Worm (Caenorhabditis elegans): ENCODE measurements around the gene C34F6.7.

Gene C34F6.7

ce11 chrX:11215420-11216050, at the start of gene C34F6.7, which contains the start of gene idh-2:
C34F6.7 (minus strand) TSS chrX:11215470.
idh-2 (plus strand) TSS chrX:11216000.
- TF ChIP-seq nhr-28 (tag; optimal IDR thresholded peaks at IDR 0.05) (peak; percentile 70), snpc-4 (tag; optimal IDR thresholded peaks at IDR 0.05) (no peak), zfp-2 (tag; optimal IDR thresholded peaks at IDR 0.05) (no peak), nhr-48 (tag; optimal IDR thresholded peaks at IDR 0.05) (peak; percentile 64), pqm-1 (tag; optimal IDR thresholded peaks at IDR 0.05) (peak; percentile 44), mep-1 (tag; optimal IDR thresholded peaks at IDR 0.05) (peak; percentile 42), ceh-20 (GFP tag; IDR thresholded peaks at IDR 0.05) (0 out of 2 replicates have a peak, but pooled peaks have one; percentile 32), lsy-2 (tag; optimal IDR thresholded peaks at IDR 0.05) (peak in 1 of 2 experiments; percentile 41), hlh-11 (tag; optimal IDR thresholded peaks at IDR 0.05) (peak; percentile 62), mxl-3 (GFP tag; optimal IDR thresholded peaks at IDR 0.05) (peak; percentile 20), lin-38 (GFP tag; IDR thresholded peaks at IDR 0.05) (no peak), mes-2 (tag; optimal IDR thresholded peaks at IDR 0.05; ENCODE audit: poor library complexity, severe bottlenecking) (peak; percentile 68), rbr-2 (tag; optimal IDR thresholded peaks at IDR 0.05) (peak; percentile 3), aha-1 (tag) (peak; percentile 63), lin-29 (GFP tag; IDR thresholded peaks at IDR 0.05) (no peak), hmg-1.1 (GFP tag; IDR thresholded peaks at IDR 0.05) (peak; percentile 60; the same call in 1 of the 2 replicates), saeg-2 (GFP tag; IDR thresholded peaks at IDR 0.05) (no peak), dve-1 (tag; optimal IDR thresholded peaks at IDR 0.05; ENCODE audit: insufficient read depth) (peak; percentile 3), Y75B8A.6 (GFP tag; IDR thresholded peaks at IDR 0.05) (no peak), dpl-1 (GFP tag; optimal IDR thresholded peaks at IDR 0.05) (peak; percentile 34), daf-16 (GFP tag; optimal IDR thresholded peaks at IDR 0.05) (no peak), daf-16 (tag; optimal IDR thresholded peaks at IDR 0.05) (peak; percentile 47), lin-1 (GFP tag; IDR thresholded peaks at IDR 0.05) (no peak), nhr-25 (tag; optimal IDR thresholded peaks at IDR 0.05; ENCODE audit: borderline replicate concordance, insufficient read depth) (peak; percentile 37), ces-1 (GFP tag; optimal IDR thresholded peaks at IDR 0.05) (no peak), dmd-6 (GFP tag; IDR thresholded peaks at IDR 0.05) (peak; percentile 35), mdl-1 (tag; optimal IDR thresholded peaks at IDR 0.05) (peak in 1 of 2 experiments; percentile 35), tra-1 (GFP tag; IDR thresholded peaks at IDR 0.05) (no peak), ZK337.2 (GFP tag; IDR thresholded peaks at IDR 0.05) (no peak), sdz-12 (GFP tag; optimal IDR thresholded peaks at IDR 0.05) (no peak), daf-12 (tag; optimal IDR thresholded peaks at IDR 0.05) (no peak), madf-9 (GFP tag; conservative IDR thresholded peaks at IDR 0.05) (0 out of 2 replicates have a peak, but pooled peaks have one; percentile 9), php-3 (GFP tag; IDR thresholded peaks at IDR 0.05) (no peak), lin-15B (tag; optimal IDR thresholded peaks at IDR 0.05) (no peak), T26A8.4 (GFP tag; IDR thresholded peaks at IDR 0.05) (no peak), ztf-11 (tag; optimal IDR thresholded peaks at IDR 0.05) (no peak)

DNA sequence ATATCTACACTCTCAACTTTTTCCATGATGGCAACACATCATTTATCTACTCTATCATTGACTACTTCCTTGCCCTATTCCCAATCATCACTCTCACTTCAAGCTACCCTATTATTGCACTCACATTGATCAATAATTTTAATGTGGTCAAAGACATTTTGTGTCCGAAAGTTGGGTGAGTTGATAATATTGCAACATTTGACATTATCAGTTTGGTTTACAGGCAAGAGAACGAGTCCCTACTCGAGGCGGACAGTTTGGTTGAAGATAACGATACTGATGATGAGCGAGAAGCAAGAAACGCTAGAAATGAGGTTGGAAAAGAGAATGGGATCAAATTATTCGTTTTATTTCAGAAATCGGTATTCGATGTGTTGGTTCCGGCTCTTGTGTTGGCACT, 49.4 kb upstream of the C34F6.7 start:
- peak; percentile 55 for TF ChIP-seq dve-1 (tag; optimal IDR thresholded peaks at IDR 0.05; ENCODE audit: insufficient read depth)
- TF ChIP-seq nhr-6 (tag; optimal IDR thresholded peaks at IDR 0.05) = no peak
- peak; percentile 83 for TF ChIP-seq pqm-1 (tag; optimal IDR thresholded peaks at IDR 0.05)
- no peak for TF ChIP-seq nhr-25 (tag; optimal IDR thresholded peaks at IDR 0.05; ENCODE audit: borderline replicate concordance, insufficient read depth)
- peak; percentile 69 for TF ChIP-seq hlh-11 (tag; optimal IDR thresholded peaks at IDR 0.05)
- no peak for TF ChIP-seq nhr-10 (tag; optimal IDR thresholded peaks at IDR 0.05)
- TF ChIP-seq dmd-6 (GFP tag; IDR thresholded peaks at IDR 0.05) = peak; percentile 78
- TF ChIP-seq daf-16 (GFP tag; optimal IDR thresholded peaks at IDR 0.05) = no peak
- peak; percentile 95 for TF ChIP-seq daf-16 (tag; optimal IDR thresholded peaks at IDR 0.05)
- TF ChIP-seq nhr-77 (tag; optimal IDR thresholded peaks at IDR 0.05) = peak; percentile 27
- TF ChIP-seq nhr-111 (GFP tag; optimal IDR thresholded peaks at IDR 0.05) = no peak
- peak; percentile 60 for TF ChIP-seq mxl-3 (GFP tag; optimal IDR thresholded peaks at IDR 0.05)
- peak; percentile 48; the same call in 1 of the 2 replicates for TF ChIP-seq php-3 (GFP tag; IDR thresholded peaks at IDR 0.05)
- TF ChIP-seq mes-2 (tag; optimal IDR thresholded peaks at IDR 0.05; ENCODE audit: poor library complexity, severe bottlenecking) = no peak
- TF ChIP-seq tra-1 (GFP tag; IDR thresholded peaks at IDR 0.05) = no peak
- no peak for TF ChIP-seq lim-7 (GFP tag; IDR thresholded peaks at IDR 0.05)
- TF ChIP-seq nhr-28 (tag; optimal IDR thresholded peaks at IDR 0.05) = peak; percentile 75
- no peak for TF ChIP-seq F10B5.3 (tag; optimal IDR thresholded peaks at IDR 0.05)
- TF ChIP-seq hif-1 (tag; optimal IDR thresholded peaks at IDR 0.05) = no peak
- TF ChIP-seq nhr-102 (tag; optimal IDR thresholded peaks at IDR 0.05) = no peak

Measured in whole organism, L4 larva.